Worm (Caenorhabditis elegans) whole organism, late embryonic: Measurements from ENCODE around the gene kdin-1.
"Not testable (repeated sequence)": the region's sequence is repeated elsewhere in the genome, so short reads cannot be mapped to it uniquely, and the experiment has no call there.

ENCODE experiments used
- ama-1 ChIP-seq: fragments of 150-350 bp; optimal IDR thresholded peaks from 2 replicates; lab custom pipeline; 2014
- ceh-18 ChIP-seq: sonication (generic microtip); optimal IDR thresholded peaks from 2 replicates; lab custom pipeline; 2016; ENCODE audit warnings: missing genetic modification characterization, missing compliant biosample characterization
- ets-4 ChIP-seq: sonication (generic microtip); optimal IDR thresholded peaks from 2 replicates; lab custom pipeline; 2016; ENCODE audit warnings: missing genetic modification characterization, missing compliant biosample characterization
- hlh-30 ChIP-seq: sonication (generic microtip); optimal IDR thresholded peaks from 2 replicates; lab custom pipeline; 2017; ENCODE audit warnings: antibody characterized with exemption, missing genetic modification characterization, missing compliant biosample characterization; ENCODE audit not compliant: insufficient read depth
- lin-11 ChIP-seq: fragments of 200-800 bp; sonication (Bioruptor generic); optimal IDR thresholded peaks from 2 replicates; lab custom pipeline; 2018; ENCODE audit warnings: mild to moderate bottlenecking, missing genetic modification characterization, missing compliant biosample characterization

ce11 chrIV:11070895-11071294 is 32.4 kb downstream of the kdin-1 start:
- not testable (repeated sequence) for TF ChIP-seq ceh-18 (tag; lab: Kevin White, UChicago); ets-4 (tag; lab: Kevin White, UChicago); hlh-30 (tag; lab: Kevin White, UChicago); ama-1 (lab: Kevin White, UChicago)
- TF ChIP-seq lin-11, result peak; percentile 46
